Worm (Caenorhabditis elegans) whole organism, L2 larva: ENCODE data around the gene egg-2.

Experiments used
- C34F6.9 ChIP-seq: fragments of 150-350 bp; optimal IDR thresholded peaks from 2 replicates; lab custom pipeline; 2014; ENCODE audit warnings: missing biosample characterization, missing genetic modification characterization
- F13H6.1 ChIP-seq: sonication (generic microtip); optimal IDR thresholded peaks from 2 replicates; lab custom pipeline; 2016; ENCODE audit warnings: missing genetic modification characterization, missing compliant biosample characterization
- R02D3.7 ChIP-seq: fragments of 150-350 bp; optimal IDR thresholded peaks from 2 replicates; lab custom pipeline; 2014; ENCODE audit warnings: missing biosample characterization, missing genetic modification characterization
- Y55F3AM.14 ChIP-seq: fragments of 200-800 bp; sonication (Bioruptor generic); optimal IDR thresholded peaks from 2 replicates; lab custom pipeline; 2018; ENCODE audit warnings: mild to moderate bottlenecking, missing genetic modification characterization, missing compliant biosample characterization
- aly-2 ChIP-seq: fragments of 150-350 bp; optimal IDR thresholded peaks from 2 replicates; lab custom pipeline; 2014; ENCODE audit warnings: missing biosample characterization, missing genetic modification characterization
- ama-1 ChIP-seq: fragments of 150-350 bp; optimal IDR thresholded peaks from 2 replicates; lab custom pipeline; 2018; ENCODE audit warnings: inconsistent platforms
- blmp-1 ChIP-seq: sonication (generic microtip); optimal IDR thresholded peaks from 2 replicates; lab custom pipeline; 2017; ENCODE audit warnings: missing genetic modification characterization, mild to moderate bottlenecking, missing compliant biosample characterization, antibody characterized with exemption, moderate library complexity; ENCODE audit not compliant: insufficient read depth
- ceh-16 ChIP-seq: fragments of 150-350 bp; optimal IDR thresholded peaks from 2 replicates; lab custom pipeline; 2014; ENCODE audit warnings: missing biosample characterization, missing genetic modification characterization
- ceh-82 ChIP-seq: fragments of 150-350 bp; optimal IDR thresholded peaks from 2 replicates; lab custom pipeline; 2014; ENCODE audit warnings: missing biosample characterization, missing genetic modification characterization
- crh-2 ChIP-seq: sonication (generic microtip); optimal IDR thresholded peaks from 2 replicates; lab custom pipeline; 2017; ENCODE audit warnings: missing biosample characterization, missing genetic modification characterization
- dmd-4 ChIP-seq: sonication (generic microtip); optimal IDR thresholded peaks from 2 replicates; lab custom pipeline; 2017; ENCODE audit warnings: missing biosample characterization, missing genetic modification characterization
- elt-3 ChIP-seq: sonication (generic microtip); optimal IDR thresholded peaks from 2 replicates; lab custom pipeline; 2017; ENCODE audit warnings: missing biosample characterization, missing genetic modification characterization
- fos-1 ChIP-seq: fragments of 150-350 bp; optimal IDR thresholded peaks from 2 replicates; lab custom pipeline; 2014; ENCODE audit warnings: missing biosample characterization, missing genetic modification characterization
- gmeb-1 ChIP-seq: fragments of 150-350 bp; optimal IDR thresholded peaks from 2 replicates; lab custom pipeline; 2014; ENCODE audit warnings: missing biosample characterization, missing genetic modification characterization
- lin-11 ChIP-seq: fragments of 150-350 bp; sonication (generic microtip); optimal IDR thresholded peaks from 2 replicates; lab custom pipeline; 2014; ENCODE audit warnings: missing biosample characterization, missing genetic modification characterization, inconsistent platforms, mixed read lengths
- lin-13 ChIP-seq: fragments of 150-350 bp; optimal IDR thresholded peaks from 2 replicates; lab custom pipeline; 2014; ENCODE audit warnings: missing biosample characterization, missing genetic modification reagents, missing genetic modification characterization
- lin-39 ChIP-seq: fragments of 150-350 bp; optimal IDR thresholded peaks from 2 replicates; lab custom pipeline; 2014; ENCODE audit warnings: missing biosample characterization, missing genetic modification reagents, missing genetic modification characterization
- lsy-2 ChIP-seq, 2 experiments: fragments of 150-350 bp in 1 of 2; sonication (generic microtip) in 1 of 2; optimal IDR thresholded peaks; 2 replicates each; lab custom pipeline; 2014 to 2017; ENCODE audit warnings: missing biosample characterization in 2 of 2, missing genetic modification characterization in 2 of 2
- mab-5 ChIP-seq: fragments of 150-350 bp; optimal IDR thresholded peaks from 2 replicates; lab custom pipeline; 2014; ENCODE audit warnings: missing biosample characterization, missing genetic modification characterization
- mbf-1 ChIP-seq: sonication (generic microtip); optimal IDR thresholded peaks from 2 replicates; lab custom pipeline; 2017; ENCODE audit warnings: missing biosample characterization, missing genetic modification characterization
- mdl-1 ChIP-seq, 2 experiments: fragments of 150-350 bp in 1 of 2; sonication (generic microtip) in 1 of 2; optimal IDR thresholded peaks; 2 replicates each; lab custom pipeline; 2017; ENCODE audit warnings: missing biosample characterization in 2 of 2, missing genetic modification characterization in 2 of 2
- nhr-10 ChIP-seq: sonication (generic microtip); optimal IDR thresholded peaks from 2 replicates; lab custom pipeline; 2017; ENCODE audit warnings: missing biosample characterization, missing genetic modification characterization
- nhr-129 ChIP-seq: fragments of 150-350 bp; optimal IDR thresholded peaks from 2 replicates; lab custom pipeline; 2014; ENCODE audit warnings: missing biosample characterization, missing genetic modification characterization
- nhr-21 ChIP-seq: fragments of 150-350 bp; optimal IDR thresholded peaks from 2 replicates; lab custom pipeline; 2014; ENCODE audit warnings: missing biosample characterization, missing genetic modification characterization
- nhr-237 ChIP-seq: fragments of 150-350 bp; optimal IDR thresholded peaks from 2 replicates; lab custom pipeline; 2014; ENCODE audit warnings: missing biosample characterization, missing genetic modification characterization
- nhr-25 ChIP-seq: fragments of 150-350 bp; sonication (generic microtip); optimal IDR thresholded peaks from 3 replicates; lab custom pipeline; 2014; ENCODE audit warnings: missing biosample characterization, missing genetic modification characterization
- nhr-6 ChIP-seq: fragments of 150-350 bp; optimal IDR thresholded peaks from 2 replicates; lab custom pipeline; 2014; ENCODE audit warnings: missing biosample characterization, missing genetic modification characterization
- nhr-77 ChIP-seq: fragments of 150-350 bp; optimal IDR thresholded peaks from 2 replicates; lab custom pipeline; 2014; ENCODE audit warnings: missing biosample characterization, missing genetic modification characterization
- peb-1 ChIP-seq: fragments of 150-350 bp; optimal IDR thresholded peaks from 2 replicates; lab custom pipeline; 2014; ENCODE audit warnings: missing biosample characterization, missing genetic modification characterization
- sem-4 ChIP-seq: fragments of 150-350 bp; optimal IDR thresholded peaks from 2 replicates; lab custom pipeline; 2014; ENCODE audit warnings: missing biosample characterization, missing genetic modification reagents, missing genetic modification characterization
- skn-1 ChIP-seq: sonication (generic microtip); optimal IDR thresholded peaks from 2 replicates; lab custom pipeline; 2017; ENCODE audit warnings: missing biosample characterization, missing genetic modification characterization
- sma-3 ChIP-seq: sonication (generic microtip); optimal IDR thresholded peaks from 2 replicates; lab custom pipeline; 2016; ENCODE audit warnings: missing genetic modification reagents, missing genetic modification characterization, missing compliant biosample characterization
- sma-9 ChIP-seq, 2 experiments: fragments of 150-350 bp in 1 of 2; sonication (generic microtip) in 1 of 2; optimal IDR thresholded peaks; 2 replicates each; lab custom pipeline; 2014 to 2016; ENCODE audit warnings: missing genetic modification characterization in 2 of 2, mild to moderate bottlenecking in 1 of 2, missing biosample characterization in 1 of 2, missing compliant biosample characterization in 1 of 2, missing genetic modification reagents in 1 of 2, moderate library complexity in 1 of 2
- snpc-4 ChIP-seq: fragments of 150-350 bp; optimal IDR thresholded peaks from 2 replicates; lab custom pipeline; 2014; ENCODE audit warnings: missing biosample characterization, missing genetic modification characterization
- unc-39 ChIP-seq: fragments of 150-350 bp; optimal IDR thresholded peaks from 2 replicates; lab custom pipeline; 2014; ENCODE audit warnings: missing biosample characterization, missing genetic modification characterization
- unc-55 ChIP-seq: fragments of 150-350 bp; sonication (generic microtip); optimal IDR thresholded peaks from 3 replicates; lab custom pipeline; 2014; ENCODE audit warnings: missing biosample characterization, missing genetic modification reagents, missing genetic modification characterization
- unc-62 ChIP-seq: fragments of 150-350 bp; optimal IDR thresholded peaks from 2 replicates; lab custom pipeline; 2014; ENCODE audit warnings: missing biosample characterization, missing genetic modification reagents, missing genetic modification characterization
- ztf-1 ChIP-seq: fragments of 200-800 bp; sonication (Bioruptor generic); conservative IDR thresholded peaks from 2 replicates; pipeline ENCODE4 v1.3.6; 2022; ENCODE audit warnings: missing genetic modification characterization, missing compliant biosample characterization

Gene egg-2

DNA sequence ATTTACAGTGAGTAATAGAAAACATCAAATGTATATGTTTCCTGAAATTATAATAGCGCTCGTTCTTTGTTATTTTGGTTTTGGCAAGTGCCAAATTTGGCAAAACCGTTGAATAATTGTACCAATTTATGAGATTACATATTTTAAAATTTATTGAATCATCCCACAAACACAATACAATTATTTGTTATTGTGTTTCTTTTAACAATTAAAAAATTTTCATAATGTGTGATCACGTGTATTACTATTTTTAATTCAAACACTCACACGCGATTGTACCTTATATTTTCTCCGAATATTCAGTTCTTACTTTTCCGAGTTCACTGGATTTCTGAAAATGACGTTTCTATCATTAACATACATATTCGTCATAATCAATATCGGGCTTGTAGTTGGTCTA is 4.1 kb downstream of the egg-2 start, which contains the start of gene R01H2.2:
R01H2.2 (plus strand) TSS at position 301 of the 400 bp plus-strand sequence.
- TF ChIP-seq unc-39 (tag; lab: Kevin White, UChicago) = no peak
- TF ChIP-seq nhr-25 (tag; lab: Kevin White, UChicago) = no peak
- TF ChIP-seq mdl-1 (tag; optimal IDR thresholded peaks at IDR 0.05; lab: Kevin White, UChicago) = no peak
- no peak for TF ChIP-seq mbf-1
- no peak for TF ChIP-seq crh-2 (tag; lab: Kevin White, UChicago)
- TF ChIP-seq elt-3 (tag; lab: Kevin White, UChicago) = no peak
- TF ChIP-seq blmp-1 = no peak
- no peak for TF ChIP-seq aly-2 (tag; lab: Kevin White, UChicago)
- no peak for TF ChIP-seq sem-4
- no peak for TF ChIP-seq ceh-16 (tag; lab: Kevin White, UChicago)
- no peak for TF ChIP-seq ama-1 (lab: Kevin White, UChicago)
- TF ChIP-seq nhr-21 (tag; lab: Kevin White, UChicago) = no peak

DNA sequence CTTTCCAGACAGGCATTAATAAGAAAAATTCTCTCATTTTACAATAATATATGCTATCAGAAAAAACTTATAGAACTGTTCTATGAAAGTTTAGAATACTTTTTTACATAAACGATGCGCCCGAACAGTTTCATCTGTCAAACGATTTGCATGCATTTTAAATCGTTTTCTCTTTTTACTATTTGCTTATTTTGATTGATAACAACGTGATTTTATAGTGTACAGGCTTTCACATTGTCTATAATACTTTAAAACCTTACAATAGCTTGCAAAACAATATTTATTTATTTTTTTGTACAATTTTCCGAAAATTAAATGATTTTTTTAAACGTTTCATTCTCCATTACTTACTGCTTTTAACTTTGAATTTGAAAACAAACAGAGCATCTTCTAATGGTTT is 14.7 kb downstream of the egg-2 start, which contains the start of gene R01H2.7:
R01H2.7 (minus strand) TSS at position 101 of the 400 bp plus-strand sequence.
- TF ChIP-seq elt-3 (tag; lab: Kevin White, UChicago) = no peak

DNA sequence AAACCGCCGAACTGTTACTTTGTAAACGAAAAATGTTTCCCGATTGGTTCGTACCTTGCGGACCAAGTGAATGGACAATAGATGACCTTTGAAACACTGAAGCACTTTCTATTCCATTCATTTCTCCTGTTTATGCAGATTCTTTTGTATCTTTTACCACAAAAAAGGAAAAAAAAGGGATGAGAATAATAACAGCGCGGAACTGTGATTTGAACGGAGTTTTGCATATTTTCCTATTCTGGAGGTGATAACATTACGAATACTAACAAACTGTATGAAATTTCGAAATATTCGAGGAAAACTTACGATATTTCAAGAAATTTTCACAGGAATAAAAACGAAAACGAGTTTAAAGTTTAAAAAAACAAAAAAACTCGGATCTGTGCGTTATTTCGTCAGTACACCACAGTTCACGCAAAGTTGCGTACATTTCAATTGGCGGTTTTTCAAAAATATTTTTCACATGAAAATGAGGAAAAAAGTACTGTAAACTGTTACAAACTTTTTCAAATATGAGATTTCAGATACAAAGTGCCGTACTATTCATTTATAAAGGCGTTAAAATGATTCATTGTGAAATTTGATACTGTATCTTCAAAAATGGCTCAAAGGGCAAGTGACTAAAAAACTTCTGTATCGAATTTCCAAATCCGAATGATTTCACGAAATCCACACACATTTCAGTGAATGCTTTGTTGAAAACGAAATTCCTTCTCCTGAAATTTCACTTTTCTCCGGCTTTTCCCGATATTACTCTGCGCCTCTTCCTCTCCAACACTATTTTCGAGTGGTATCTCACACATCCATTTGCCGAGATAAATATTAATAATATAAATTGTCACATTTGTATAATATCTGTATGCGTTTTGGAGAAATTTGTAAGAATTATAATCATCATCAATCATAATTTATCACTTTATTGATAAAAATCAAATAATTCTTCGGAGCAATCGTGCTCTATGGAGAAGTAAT is 25.8 kb downstream of the egg-2 start:
- TF ChIP-seq lin-13 = no peak
- TF ChIP-seq sma-3 (GFP tag; lab: Kevin White, UChicago) = no peak
- TF ChIP-seq crh-2 (tag; lab: Kevin White, UChicago) = no peak
- no peak for TF ChIP-seq nhr-25 (tag; lab: Kevin White, UChicago)
- TF ChIP-seq mab-5 (tag; lab: Kevin White, UChicago) = no peak
- TF ChIP-seq dmd-4 = no peak
- no peak for TF ChIP-seq Y55F3AM.14 (GFP tag; lab: Kevin White, UChicago)
- TF ChIP-seq unc-39 (tag; lab: Kevin White, UChicago) = no peak
- TF ChIP-seq nhr-77 (tag; lab: Kevin White, UChicago) = no peak
- no peak for TF ChIP-seq nhr-237 (tag; lab: Kevin White, UChicago)
- TF ChIP-seq unc-55 = no peak
- no peak for TF ChIP-seq lin-11 (tag; lab: Kevin White, UChicago)
- TF ChIP-seq peb-1 (tag; lab: Kevin White, UChicago) = no peak
- no peak for TF ChIP-seq R02D3.7 (tag; lab: Kevin White, UChicago)
- TF ChIP-seq lin-39 = no peak
- no peak for TF ChIP-seq fos-1 (tag; lab: Kevin White, UChicago)
- TF ChIP-seq nhr-10 (tag; lab: Kevin White, UChicago) = no peak
- TF ChIP-seq nhr-129 = no peak
- TF ChIP-seq, all 48 proteins: peak for 0

DNA sequence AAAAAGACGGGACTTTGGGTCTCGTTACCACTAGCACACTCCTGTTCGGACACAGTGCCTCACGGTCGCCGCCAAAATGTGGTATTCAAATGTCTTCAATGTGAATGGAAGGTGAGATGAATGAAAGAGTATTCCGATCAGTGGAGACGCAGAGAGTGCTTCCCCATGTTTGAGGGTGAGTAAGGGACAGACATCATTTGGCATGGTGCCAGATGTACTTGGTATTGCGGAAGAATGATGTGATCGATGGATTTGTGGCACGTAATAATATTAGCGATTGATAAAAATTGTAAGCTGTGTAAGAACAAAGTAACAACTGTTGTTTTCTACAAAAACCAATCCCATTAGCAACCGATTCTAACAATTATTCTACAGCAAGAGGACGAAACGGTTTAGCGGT is 28.3 kb downstream of the egg-2 start:
- TF ChIP-seq mab-5 (tag; lab: Kevin White, UChicago) (no peak), ceh-82 (tag; lab: Kevin White, UChicago) (no peak), skn-1 (tag; lab: Kevin White, UChicago) (no peak), nhr-6 (tag; lab: Kevin White, UChicago) (no peak), nhr-237 (tag; lab: Kevin White, UChicago) (no peak), fos-1 (tag; lab: Kevin White, UChicago) (peak; percentile 3)
- TF ChIP-seq, all 48 proteins: peak for 1

DNA sequence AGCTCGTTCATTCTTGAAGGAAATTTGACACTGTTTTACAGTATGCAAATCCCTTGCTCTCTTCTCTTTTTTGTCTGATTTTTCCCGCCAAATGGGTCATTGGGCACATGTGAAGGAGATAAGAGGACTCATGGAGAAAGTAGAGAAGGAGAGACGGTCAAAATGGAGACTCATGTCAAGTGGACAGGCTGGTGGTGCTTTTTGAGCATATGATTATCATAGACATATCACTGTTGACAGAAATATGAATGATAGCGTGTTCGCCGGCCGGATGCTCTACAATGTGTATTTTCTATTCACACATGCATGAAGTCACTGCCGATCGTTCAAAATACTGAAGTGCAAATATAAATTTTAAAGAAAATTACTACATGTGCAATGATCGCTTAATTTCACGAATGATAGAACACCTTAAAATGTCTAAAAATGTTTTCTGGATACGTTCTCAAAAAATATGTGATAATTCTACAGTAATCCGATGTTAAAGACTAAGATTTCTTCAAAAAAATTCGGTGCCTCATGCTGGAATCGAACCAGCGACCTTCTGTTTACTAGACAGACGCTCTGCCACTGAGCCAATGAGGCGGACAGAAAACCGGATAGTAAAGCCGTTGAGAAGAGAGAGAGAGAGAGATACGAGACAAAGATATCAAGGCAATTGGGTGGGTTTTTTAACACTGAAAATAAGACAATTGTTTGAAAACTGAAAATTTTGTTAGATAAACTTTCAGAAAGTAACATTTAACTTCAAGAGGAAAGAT is 30.2 kb downstream of the egg-2 start:
- TF ChIP-seq ztf-1 (no peak), crh-2 (tag; lab: Kevin White, UChicago) (peak; percentile 43), nhr-129 (peak; percentile 62), snpc-4 (tag; lab: Kevin White, UChicago) (peak; percentile 94), fos-1 (tag; lab: Kevin White, UChicago) (no peak), unc-62 (no peak), dmd-4 (no peak), sma-3 (GFP tag; lab: Kevin White, UChicago) (peak; percentile 18), gmeb-1 (tag; lab: Kevin White, UChicago) (peak; percentile 27), F13H6.1 (tag; lab: Kevin White, UChicago) (peak; percentile 38), C34F6.9 (tag; lab: Kevin White, UChicago) (peak; percentile 19), sma-9 (GFP tag; optimal IDR thresholded peaks at IDR 0.05; lab: Kevin White, UChicago) (peak; percentile 49), sma-9 (tag; optimal IDR thresholded peaks at IDR 0.05; lab: Kevin White, UChicago) (no peak), blmp-1 (no peak), lin-13 (peak; percentile 27), lsy-2 (tag; optimal IDR thresholded peaks at IDR 0.05; lab: Kevin White, UChicago) (peak in 1 of 2 experiments; percentile 52), unc-55 (peak; percentile 62), unc-39 (tag; lab: Kevin White, UChicago) (no peak), skn-1 (tag; lab: Kevin White, UChicago) (no peak)
- TF ChIP-seq, all 48 proteins: peak for 11
